Worm (Caenorhabditis elegans) whole organism, early embryonic: ENCODE measurements around the gene pqn-16.

ENCODE experiments used
- B0310.2 ChIP-seq: sonication (generic microtip); optimal IDR thresholded peaks from 2 replicates; lab custom pipeline; 2016; ENCODE audit warnings: mild to moderate bottlenecking, missing genetic modification characterization, missing compliant biosample characterization
- F13C5.2 ChIP-seq: sonication (generic microtip); optimal IDR thresholded peaks from 2 replicates; lab custom pipeline; 2017; ENCODE audit warnings: mild to moderate bottlenecking, missing genetic modification characterization, inconsistent platforms, missing compliant biosample characterization
- ama-1 ChIP-seq: fragments of 150-350 bp; optimal IDR thresholded peaks from 2 replicates; lab custom pipeline; 2014
- hnd-1 ChIP-seq: sonication (generic microtip); optimal IDR thresholded peaks from 2 replicates; lab custom pipeline; 2016; ENCODE audit warnings: missing genetic modification characterization, missing compliant biosample characterization
- tbx-11 ChIP-seq: fragments of 200-800 bp; sonication (Bioruptor generic); IDR thresholded peaks from 2 replicates; pipeline ENCODE4 v1.3.6; 2022; ENCODE audit warnings: missing genetic modification characterization, missing compliant biosample characterization

- no peak for TF ChIP-seq ama-1
- no peak for TF ChIP-seq hnd-1 (tag; lab: Kevin White, UChicago)
- no peak for TF ChIP-seq F13C5.2 (tag; lab: Kevin White, UChicago)
- no peak for TF ChIP-seq tbx-11 (GFP tag; lab: Robert Waterston, UW)
- TF ChIP-seq B0310.2 (tag; lab: Kevin White, UChicago), result no peak
These were observed 33.5 kb downstream of the pqn-16 start, which contains the start of gene inx-10 for ce11 chrV:9207377-9207776.
